Fruit fly (Drosophila melanogaster): ENCODE data around the gene CG5282.
A peak's percentile ranks its signal among the peaks of the same experiment; 100 is the strongest.

CG5282 gene

dm6 chr3L:20385408-20385807 lies 40.5 kb downstream of the CG5282 start (continued):
- no peak for TF ChIP-seq insv (GFP tag; optimal IDR thresholded peaks at IDR 0.05)
- no peak for TF ChIP-seq ranshi (GFP tag; IDR thresholded peaks at IDR 0.05)
- no peak for TF ChIP-seq CG12155 (GFP tag; optimal IDR thresholded peaks at IDR 0.05)
- no peak for TF ChIP-seq klu (GFP tag; IDR thresholded peaks at IDR 0.05)
- no peak for TF ChIP-seq CG14667 (GFP tag; IDR thresholded peaks at IDR 0.05)
- TF ChIP-seq CG13775 (GFP tag; optimal IDR thresholded peaks at IDR 0.05) = no peak
- TF ChIP-seq CG16815 (GFP tag; optimal IDR thresholded peaks at IDR 0.05) = no peak
- no peak for TF ChIP-seq Med (GFP tag)
- peak; percentile 23; the same call in 1 of the 2 replicates for TF ChIP-seq Drgx (GFP tag; IDR thresholded peaks at IDR 0.05)
- no peak for TF ChIP-seq CG34224 (GFP tag; IDR thresholded peaks at IDR 0.05; ENCODE audit: partially characterized antibody)
- peak; percentile 36 for TF ChIP-seq CG18599 (GFP tag; optimal IDR thresholded peaks at IDR 0.05)
- TF ChIP-seq CG17385 (GFP tag; optimal IDR thresholded peaks at IDR 0.05) = no peak
- TF ChIP-seq Dref (GFP tag; IDR thresholded peaks at IDR 0.05) = no peak
- no peak for TF ChIP-seq Stat92E (GFP tag; optimal IDR thresholded peaks at IDR 0.05)
- TF ChIP-seq CG15479 (GFP tag; optimal IDR thresholded peaks at IDR 0.05) = peak; percentile 81
- no peak for TF ChIP-seq HLH4C (GFP tag; IDR thresholded peaks at IDR 0.05; ENCODE audit: partially characterized antibody)
- TF ChIP-seq Fer1 (GFP tag; optimal IDR thresholded peaks at IDR 0.05) = no peak
- no peak for TF ChIP-seq CG6175 (GFP tag; IDR thresholded peaks at IDR 0.05)
- no peak for TF ChIP-seq ase (GFP tag; IDR thresholded peaks at IDR 0.05)
- no peak for TF ChIP-seq CG10654 (GFP tag; optimal IDR thresholded peaks at IDR 0.05)
- no peak for TF ChIP-seq CG30431 (GFP tag; optimal IDR thresholded peaks at IDR 0.05)
- no peak for TF ChIP-seq h (optimal IDR thresholded peaks at IDR 0.05)
- TF ChIP-seq grn (GFP tag; optimal IDR thresholded peaks at IDR 0.05) = peak; percentile 87
- peak; percentile 83 for TF ChIP-seq exex (tag; optimal IDR thresholded peaks at IDR 0.05)
- no peak for TF ChIP-seq Antp (GFP tag; optimal IDR thresholded peaks at IDR 0.05)
- TF ChIP-seq Nf-YC (tag; optimal IDR thresholded peaks at IDR 0.05) = no peak
- no peak for TF ChIP-seq CG12769 (tag; optimal IDR thresholded peaks at IDR 0.05)
- peak; percentile 58; the same call in 1 of the 2 replicates for TF ChIP-seq GATAe (GFP tag; conservative IDR thresholded peaks at IDR 0.05)
- no peak for TF ChIP-seq corto (GFP tag; optimal IDR thresholded peaks at IDR 0.05)
- TF ChIP-seq CG2129 (GFP tag; IDR thresholded peaks at IDR 0.05; ENCODE audit: partially characterized antibody) = no peak
- TF ChIP-seq D (optimal IDR thresholded peaks at IDR 0.05) = no peak
- TF ChIP-seq D (GFP tag; optimal IDR thresholded peaks at IDR 0.05) = no peak
- TF ChIP-seq cwo (GFP tag; optimal IDR thresholded peaks at IDR 0.05) = no peak
- TF ChIP-seq CG7271 (tag; optimal IDR thresholded peaks at IDR 0.05) = no peak
- no peak for TF ChIP-seq B-H2 (GFP tag; optimal IDR thresholded peaks at IDR 0.05)
- TF ChIP-seq CG5245 (GFP tag; optimal IDR thresholded peaks at IDR 0.05) = no peak
- no peak for TF ChIP-seq Spps (tag; optimal IDR thresholded peaks at IDR 0.05)
- TF ChIP-seq ash1 (GFP tag; optimal IDR thresholded peaks at IDR 0.05) = no peak
- no peak for TF ChIP-seq pan (optimal IDR thresholded peaks at IDR 0.05)
- no peak for TF ChIP-seq pan (GFP tag; optimal IDR thresholded peaks at IDR 0.05 in 1 of 2, IDR thresholded peaks at IDR 0.05 in 1 of 2)
- no peak for TF ChIP-seq vnd (GFP tag; IDR thresholded peaks at IDR 0.05; ENCODE audit: partially characterized antibody)

dm6 chr3L:20385006-20385405 lies 40.9 kb downstream of the CG5282 start:
- TF ChIP-seq gfzf (GFP tag; optimal IDR thresholded peaks at IDR 0.05) (no peak), sens (GFP tag) (peak; percentile 61)

Measured in whole organism, embryonic.